Fruit fly (Drosophila melanogaster): ENCODE results near the gene Cftr.
A peak's percentile ranks its signal among the peaks of the same experiment; 100 is the strongest.

Gene Cftr

DNA sequence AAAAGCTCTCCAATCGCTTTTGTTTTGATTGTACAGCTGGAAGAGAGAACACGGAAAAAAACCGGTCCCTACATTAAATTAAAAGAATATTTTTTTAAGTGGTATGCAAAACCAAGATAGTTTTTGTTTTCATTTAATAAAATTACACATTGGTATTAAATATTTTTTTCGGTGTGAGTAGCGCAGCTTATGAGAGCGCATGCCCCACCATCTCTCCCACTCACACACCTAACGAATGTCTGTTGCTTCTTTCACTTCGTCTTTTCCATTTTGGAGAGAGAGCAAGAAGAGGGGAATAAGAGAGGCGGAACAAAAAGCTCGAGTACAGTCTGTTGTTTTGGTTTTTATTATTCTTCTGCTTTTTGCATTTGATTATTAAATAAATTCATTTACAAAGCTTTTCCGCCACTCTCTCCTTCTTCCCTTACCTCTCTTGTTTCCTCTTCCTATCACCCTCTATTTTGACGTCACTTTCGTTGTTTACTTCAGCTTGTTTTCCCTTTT is 28.9 kb upstream of the Cftr start (continued):
- TF ChIP-seq CG34376 (GFP tag; optimal IDR thresholded peaks at IDR 0.05) (peak; percentile 98), ab (GFP tag; optimal IDR thresholded peaks at IDR 0.05) (peak; percentile 82), Myb (GFP tag; optimal IDR thresholded peaks at IDR 0.05) (peak; percentile 80), CG2120 (GFP tag; optimal IDR thresholded peaks at IDR 0.05) (peak; percentile 99), CkIIα-i1 (GFP tag; IDR thresholded peaks at IDR 0.05) (peak; percentile 90), CG9932 (GFP tag; IDR thresholded peaks at IDR 0.05) (peak; percentile 99), HmgD (GFP tag; optimal IDR thresholded peaks at IDR 0.05) (peak; percentile 81), Camta (GFP tag; optimal IDR thresholded peaks at IDR 0.05) (peak; percentile 95), Optix (GFP tag; IDR thresholded peaks at IDR 0.05) (peak; percentile 96), grn (GFP tag; optimal IDR thresholded peaks at IDR 0.05) (peak; percentile 74), otp (GFP tag; IDR thresholded peaks at IDR 0.05) (peak; percentile 99), twi (tag; optimal IDR thresholded peaks at IDR 0.05) (peak; percentile 89), CG2199 (GFP tag; IDR thresholded peaks at IDR 0.05) (peak; percentile 98), Doc2 (GFP tag; IDR thresholded peaks at IDR 0.05) (peak; percentile 88; the same call in 1 of the 2 replicates), CG1647 (GFP tag; optimal IDR thresholded peaks at IDR 0.05) (peak; percentile 97), chn (GFP tag; optimal IDR thresholded peaks at IDR 0.05) (peak; percentile 95), PHDP (tag; optimal IDR thresholded peaks at IDR 0.05) (peak; percentile 99), al (GFP tag; IDR thresholded peaks at IDR 0.05) (peak; percentile 96), ash1 (GFP tag; optimal IDR thresholded peaks at IDR 0.05) (peak; percentile 93), Dbx (GFP tag; IDR thresholded peaks at IDR 0.05) (peak; percentile 99), fd96Cb (tag; optimal IDR thresholded peaks at IDR 0.05) (peak; percentile 95), CG17186 (GFP tag; optimal IDR thresholded peaks at IDR 0.05) (peak; percentile 60), yki (optimal IDR thresholded peaks at IDR 0.05) (peak; percentile 25), sr (GFP tag; IDR thresholded peaks at IDR 0.05) (peak; percentile 96), grau (tag; optimal IDR thresholded peaks at IDR 0.05) (peak; percentile 97), Adf1 (GFP tag; IDR thresholded peaks at IDR 0.05) (peak; percentile 90), CG1233 (GFP tag; optimal IDR thresholded peaks at IDR 0.05) (peak; percentile 95), eyg (GFP tag; optimal IDR thresholded peaks at IDR 0.05) (peak; percentile 67), Ssrp (tag; optimal IDR thresholded peaks at IDR 0.05) (peak; percentile 95), CG1602 (GFP tag; optimal IDR thresholded peaks at IDR 0.05) (peak; percentile 94), H15 (GFP tag; IDR thresholded peaks at IDR 0.05) (peak; percentile 98), CG12219 (GFP tag; optimal IDR thresholded peaks at IDR 0.05) (peak; percentile 96), MBD-R2 (GFP tag; IDR thresholded peaks at IDR 0.05) (peak; percentile 99), CG9727 (GFP tag; optimal IDR thresholded peaks at IDR 0.05) (peak; percentile 97), Lhr (GFP tag; optimal IDR thresholded peaks at IDR 0.05) (peak; percentile 86), fu2 (GFP tag; optimal IDR thresholded peaks at IDR 0.05) (peak; percentile 93), Atf-2 (GFP tag; optimal IDR thresholded peaks at IDR 0.05) (peak; percentile 94), Stat92E (GFP tag; optimal IDR thresholded peaks at IDR 0.05) (peak in 1 of 3 experiments; percentile 82), Fer3 (tag; optimal IDR thresholded peaks at IDR 0.05) (peak; percentile 98), dmrt11E (tag; optimal IDR thresholded peaks at IDR 0.05) (peak; percentile 77), CG6683 (GFP tag; optimal IDR thresholded peaks at IDR 0.05) (peak; percentile 97), CG17802 (tag; optimal IDR thresholded peaks at IDR 0.05) (peak; percentile 81), Meics (GFP tag; optimal IDR thresholded peaks at IDR 0.05) (peak; percentile 99), Hey (tag; optimal IDR thresholded peaks at IDR 0.05) (peak; percentile 69), zen (tag; optimal IDR thresholded peaks at IDR 0.05) (peak; percentile 91), gro (GFP tag; optimal IDR thresholded peaks at IDR 0.05) (peak; percentile 97), so (GFP tag; IDR thresholded peaks at IDR 0.05) (peak; percentile 99), dysf (GFP tag; IDR thresholded peaks at IDR 0.05) (peak; percentile 99), CG14441 (GFP tag; IDR thresholded peaks at IDR 0.05) (peak; percentile 98), schlank (tag; optimal IDR thresholded peaks at IDR 0.05) (peak; percentile 94), dmrt99B (tag; optimal IDR thresholded peaks at IDR 0.05) (peak; percentile 98)
